Worm (Caenorhabditis elegans): ENCODE data around the gene clec-258.

DNA sequence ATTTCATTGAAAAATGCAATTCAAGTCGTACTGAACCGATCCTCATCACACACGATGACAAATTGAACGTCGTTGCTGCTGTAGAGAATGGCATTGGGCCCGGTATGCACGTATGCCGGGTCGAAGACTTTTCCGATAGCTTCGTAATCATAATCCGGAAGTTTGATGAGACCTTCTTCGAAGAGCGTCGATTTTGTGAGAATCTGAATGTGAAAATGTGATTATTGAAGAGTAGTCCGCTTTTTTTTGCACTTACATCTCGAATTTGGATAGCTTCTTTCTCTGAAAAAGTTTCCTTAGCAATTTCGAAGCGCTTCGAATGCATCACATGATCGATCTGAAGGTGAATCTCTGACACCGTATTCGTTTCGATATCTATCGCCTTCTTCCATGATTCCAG is 11.0 kb upstream of the clec-258 start, which contains the start of gene fbxa-118:
- TF ChIP-seq C38D4.7 (GFP tag; optimal IDR thresholded peaks at IDR 0.05) (no peak), tbx-2 (tag; optimal IDR thresholded peaks at IDR 0.05) (no peak)

Data from whole organism, late embryonic.